Worm (Caenorhabditis elegans) whole organism, L4 larva: Measurements from ENCODE around the gene cpg-2.

Experiments
- F10B5.3 ChIP-seq: sonication (generic microtip); optimal IDR thresholded peaks from 2 replicates; lab custom pipeline; 2016; ENCODE audit warnings: mild to moderate bottlenecking, missing genetic modification characterization, missing compliant biosample characterization
- F37D6.2 ChIP-seq: sonication (generic microtip); optimal IDR thresholded peaks from 2 replicates; lab custom pipeline; 2016; ENCODE audit warnings: mild to moderate bottlenecking, missing genetic modification characterization, missing compliant biosample characterization
- F44E2.7 ChIP-seq: fragments of 200-800 bp; sonication (Bioruptor generic); IDR thresholded peaks from 2 replicates; pipeline ENCODE4 v2.1.2; 2022; ENCODE audit warnings: missing genetic modification characterization, missing compliant biosample characterization
- T26A8.4 ChIP-seq: fragments of 200-800 bp; sonication (Bioruptor generic); IDR thresholded peaks from 2 replicates; pipeline ENCODE4 v1.3.6; 2022; ENCODE audit warnings: missing genetic modification characterization, missing compliant biosample characterization
- Y105C5A.15 ChIP-seq: fragments of 200-800 bp; sonication (Bioruptor generic); IDR thresholded peaks from 2 replicates; pipeline ENCODE4 v1.3.6; 2022; ENCODE audit warnings: missing genetic modification characterization, missing compliant biosample characterization
- Y48G9A.11 ChIP-seq: fragments of 200-800 bp; sonication (Bioruptor generic); IDR thresholded peaks from 2 replicates; pipeline ENCODE4 v1.3.6; 2022; ENCODE audit warnings: missing genetic modification reagents, missing genetic modification characterization, missing compliant biosample characterization
- aha-1 ChIP-seq: fragments of 150-350 bp; peaks from one replicate; lab custom pipeline; 2014; ENCODE audit warnings: missing biosample characterization, missing genetic modification characterization
- ama-1 ChIP-seq: fragments of 150-350 bp; optimal IDR thresholded peaks from 2 replicates; lab custom pipeline; 2014; ENCODE audit warnings: inconsistent platforms, mixed read lengths
- attf-4 ChIP-seq: sonication (generic microtip); optimal IDR thresholded peaks from 3 replicates; lab custom pipeline; 2017; ENCODE audit warnings: missing biosample characterization, missing genetic modification characterization
- ceh-62 ChIP-seq: sonication (generic microtip); optimal IDR thresholded peaks from 2 replicates; lab custom pipeline; 2017; ENCODE audit warnings: missing biosample characterization, missing genetic modification characterization
- ces-1 ChIP-seq: fragments of 150-350 bp; sonication (generic microtip); optimal IDR thresholded peaks from 4 replicates; lab custom pipeline; 2014; ENCODE audit warnings: missing biosample characterization, missing genetic modification reagents, missing genetic modification characterization
- cey-2 ChIP-seq: sonication (generic microtip); optimal IDR thresholded peaks from 3 replicates; lab custom pipeline; 2017; ENCODE audit warnings: missing genetic modification characterization, mild to moderate bottlenecking, missing compliant biosample characterization, antibody characterized with exemption, borderline replicate concordance; ENCODE audit not compliant: insufficient read depth
- daf-12 ChIP-seq: fragments of 150-350 bp; optimal IDR thresholded peaks from 2 replicates; lab custom pipeline; 2014; ENCODE audit warnings: missing biosample characterization, missing genetic modification reagents, missing genetic modification characterization
- daf-16 ChIP-seq, 3 experiments: sonication (generic microtip); optimal IDR thresholded peaks; 2 replicates each; lab custom pipeline; 2016 to 2017; ENCODE audit warnings: missing genetic modification characterization in 3 of 3, missing genetic modification reagents in 3 of 3, mild to moderate bottlenecking in 2 of 3, missing compliant biosample characterization in 2 of 3, missing biosample characterization in 1 of 3, moderate library complexity in 1 of 3
- daf-19 ChIP-seq: fragments of 200-800 bp; sonication (Bioruptor generic); conservative IDR thresholded peaks from 2 replicates; pipeline ENCODE4 v1.3.6; 2022; ENCODE audit warnings: missing genetic modification characterization, missing compliant biosample characterization
- dmd-9 ChIP-seq: fragments of 200-800 bp; sonication (Bioruptor generic); IDR thresholded peaks from 2 replicates; pipeline ENCODE4 v1.3.6; 2022; ENCODE audit warnings: missing genetic modification reagents, missing genetic modification characterization, missing compliant biosample characterization
- dpl-1 ChIP-seq: fragments of 150-350 bp; optimal IDR thresholded peaks from 2 replicates; lab custom pipeline; 2014; ENCODE audit warnings: missing biosample characterization, missing genetic modification reagents, missing genetic modification characterization
- duxl-1 ChIP-seq: sonication (generic microtip); optimal IDR thresholded peaks from 2 replicates; lab custom pipeline; 2016; ENCODE audit warnings: mild to moderate bottlenecking, missing genetic modification characterization, moderate library complexity, missing compliant biosample characterization; ENCODE audit not compliant: poor library complexity
- dve-1 ChIP-seq: sonication (generic microtip); optimal IDR thresholded peaks from 2 replicates; lab custom pipeline; 2017; ENCODE audit warnings: antibody characterized with exemption, mild to moderate bottlenecking, missing genetic modification characterization, missing compliant biosample characterization; ENCODE audit not compliant: insufficient read depth
- egl-27 ChIP-seq: sonication (generic microtip); optimal IDR thresholded peaks from 3 replicates; lab custom pipeline; 2017; ENCODE audit warnings: missing biosample characterization, missing genetic modification reagents, missing genetic modification characterization
- egl-43 ChIP-seq: fragments of 200-800 bp; sonication (Bioruptor generic); IDR thresholded peaks from 2 replicates; pipeline ENCODE4 v1.3.6; 2022; ENCODE audit warnings: missing genetic modification reagents, missing genetic modification characterization, missing compliant biosample characterization
- hlh-11 ChIP-seq: fragments of 200-800 bp; sonication (Bioruptor generic); optimal IDR thresholded peaks from 2 replicates; lab custom pipeline; 2018; ENCODE audit warnings: mild to moderate bottlenecking, missing genetic modification characterization, missing compliant biosample characterization
- hlh-30 ChIP-seq: sonication (generic microtip); optimal IDR thresholded peaks from 2 replicates; lab custom pipeline; 2017; ENCODE audit warnings: antibody characterized with exemption, mild to moderate bottlenecking, missing genetic modification characterization, missing compliant biosample characterization; ENCODE audit not compliant: insufficient read depth
- jun-1 ChIP-seq: fragments of 150-350 bp; optimal IDR thresholded peaks from 2 replicates; lab custom pipeline; 2014; ENCODE audit warnings: missing biosample characterization, missing genetic modification reagents, missing genetic modification characterization
- lin-1 ChIP-seq: fragments of 200-800 bp; sonication (Bioruptor generic); IDR thresholded peaks from 2 replicates; pipeline ENCODE4 v1.3.6; 2022; ENCODE audit warnings: missing genetic modification reagents, missing genetic modification characterization, missing compliant biosample characterization
- lin-13 ChIP-seq: fragments of 150-350 bp; optimal IDR thresholded peaks from 2 replicates; lab custom pipeline; 2014; ENCODE audit warnings: missing biosample characterization, missing genetic modification reagents, missing genetic modification characterization
- lin-38 ChIP-seq: fragments of 200-800 bp; sonication (Bioruptor generic); IDR thresholded peaks from 2 replicates; pipeline ENCODE4 v1.3.6; 2022; ENCODE audit warnings: missing genetic modification reagents, missing genetic modification characterization, missing compliant biosample characterization
- lsy-2 ChIP-seq, 2 experiments: fragments of 150-350 bp in 1 of 2; sonication (generic microtip) in 1 of 2; optimal IDR thresholded peaks; 2 replicates each; lab custom pipeline; 2014 to 2017; ENCODE audit warnings: missing biosample characterization in 2 of 2, missing genetic modification characterization in 2 of 2
- madf-9 ChIP-seq: fragments of 200-800 bp; sonication (Bioruptor generic); conservative IDR thresholded peaks from 2 replicates; pipeline ENCODE4 v1.3.6; 2022; ENCODE audit warnings: missing genetic modification reagents, missing genetic modification characterization, missing compliant biosample characterization
- mdt-29 ChIP-seq: fragments of 200-800 bp; sonication (Bioruptor generic); IDR thresholded peaks from 2 replicates; pipeline ENCODE4 v1.3.6; 2022; ENCODE audit warnings: missing genetic modification reagents, missing genetic modification characterization, missing compliant biosample characterization
- mes-2 ChIP-seq: sonication (generic microtip); optimal IDR thresholded peaks from 2 replicates; lab custom pipeline; 2016; ENCODE audit warnings: missing genotype, mild to moderate bottlenecking, missing genetic modification characterization, missing compliant biosample characterization; ENCODE audit not compliant: poor library complexity, severe bottlenecking
- nhr-10 ChIP-seq: fragments of 150-350 bp; optimal IDR thresholded peaks from 2 replicates; lab custom pipeline; 2014; ENCODE audit warnings: missing biosample characterization, missing genetic modification characterization
- nhr-102 ChIP-seq: sonication (generic microtip); optimal IDR thresholded peaks from 2 replicates; lab custom pipeline; 2016; ENCODE audit warnings: mild to moderate bottlenecking, missing genetic modification characterization, moderate library complexity, missing compliant biosample characterization
- nhr-111 ChIP-seq: fragments of 200-800 bp; sonication (Bioruptor generic); optimal IDR thresholded peaks from 2 replicates; lab custom pipeline; 2018; ENCODE audit warnings: mild to moderate bottlenecking, missing genetic modification characterization, missing compliant biosample characterization
- nhr-28 ChIP-seq: fragments of 150-350 bp; optimal IDR thresholded peaks from 2 replicates; lab custom pipeline; 2014; ENCODE audit warnings: missing biosample characterization, missing genetic modification characterization
- nhr-41 ChIP-seq: fragments of 200-800 bp; sonication (Bioruptor generic); IDR thresholded peaks from 2 replicates; pipeline ENCODE4 v1.3.6; 2022; ENCODE audit warnings: missing genetic modification reagents, missing genetic modification characterization, missing compliant biosample characterization
- nhr-48 ChIP-seq: sonication (generic microtip); optimal IDR thresholded peaks from 2 replicates; lab custom pipeline; 2016; ENCODE audit warnings: mild to moderate bottlenecking, missing genetic modification characterization, missing compliant biosample characterization
- nhr-6 ChIP-seq: fragments of 150-350 bp; optimal IDR thresholded peaks from 2 replicates; lab custom pipeline; 2014; ENCODE audit warnings: missing biosample characterization, missing genetic modification characterization
- nhr-76 ChIP-seq: fragments of 150-350 bp; optimal IDR thresholded peaks from 2 replicates; lab custom pipeline; 2014; ENCODE audit warnings: missing biosample characterization, missing genetic modification characterization
- php-3 ChIP-seq: fragments of 200-800 bp; sonication (Bioruptor generic); IDR thresholded peaks from 2 replicates; pipeline ENCODE4 v1.3.6; 2022; ENCODE audit warnings: missing genetic modification reagents, missing genetic modification characterization, missing compliant biosample characterization
- snpc-1.2 ChIP-seq: fragments of 200-800 bp; sonication (Bioruptor generic); IDR thresholded peaks from 2 replicates; pipeline ENCODE4 v1.3.6; 2022; ENCODE audit warnings: missing genetic modification reagents, missing genetic modification characterization, missing compliant biosample characterization
- snpc-4 ChIP-seq: fragments of 150-350 bp; optimal IDR thresholded peaks from 2 replicates; lab custom pipeline; 2014; ENCODE audit warnings: missing biosample characterization, missing genetic modification characterization
- spr-1 ChIP-seq: sonication (generic microtip); optimal IDR thresholded peaks from 2 replicates; lab custom pipeline; 2016; ENCODE audit warnings: mild to moderate bottlenecking, missing genetic modification characterization, missing compliant biosample characterization
- tag-97 ChIP-seq: fragments of 200-800 bp; sonication (Bioruptor generic); IDR thresholded peaks from 2 replicates; pipeline ENCODE4 v1.3.6; 2022; ENCODE audit warnings: missing genetic modification characterization, missing compliant biosample characterization
- tra-1 ChIP-seq: fragments of 200-800 bp; sonication (Bioruptor generic); IDR thresholded peaks from 2 replicates; pipeline ENCODE4 v1.3.6; 2022; ENCODE audit warnings: missing genetic modification reagents, missing genetic modification characterization, missing compliant biosample characterization
- unc-62 ChIP-seq, 3 experiments: fragments of 150-350 bp in 1 of 3; sonication (generic microtip); optimal IDR thresholded peaks in 2 of 3; peaks in 1 of 3; 1 replicate in 1 of 3; 2 replicates in 2 of 3; lab custom pipeline; 2014 to 2017; ENCODE audit warnings: missing biosample characterization in 3 of 3, missing genetic modification characterization in 3 of 3, missing genetic modification reagents in 3 of 3, missing genotype in 1 of 3
- vab-7 ChIP-seq: fragments of 200-800 bp; sonication (Bioruptor generic); IDR thresholded peaks from 2 replicates; pipeline ENCODE4 v1.3.6; 2022; ENCODE audit warnings: missing genetic modification reagents, missing genetic modification characterization, missing compliant biosample characterization
- zfp-3 ChIP-seq: fragments of 200-800 bp; sonication (Bioruptor generic); conservative IDR thresholded peaks from 2 replicates; pipeline ENCODE4 v1.3.6; 2022; ENCODE audit warnings: missing genetic modification reagents, missing genetic modification characterization, missing compliant biosample characterization
- zip-11 ChIP-seq: fragments of 200-800 bp; sonication (Bioruptor generic); IDR thresholded peaks from 2 replicates; pipeline ENCODE4 v1.3.6; 2022; ENCODE audit warnings: missing genetic modification characterization, missing compliant biosample characterization

The cpg-2 gene

ce11 chrIII:7142172-7142601, 38.4 kb upstream of the cpg-2 start:
- TF ChIP-seq ces-1 (GFP tag; lab: Kevin White, UChicago) (no peak), nhr-48 (tag; lab: Kevin White, UChicago) (peak; percentile 35), dve-1 (tag; lab: Kevin White, UChicago) (peak; percentile 51), nhr-41 (0 out of 2 replicates have a peak, but pooled peaks have one; percentile 26), duxl-1 (peak; percentile 33), F44E2.7 (no peak), lsy-2 (tag; optimal IDR thresholded peaks at IDR 0.05; lab: Kevin White, UChicago) (peak in 1 of 2 experiments; percentile 56), daf-16 (GFP tag; optimal IDR thresholded peaks at IDR 0.05; lab: Kevin White, UChicago) (peak in 1 of 2 experiments; percentile 9), daf-16 (tag; optimal IDR thresholded peaks at IDR 0.05; lab: Kevin White, UChicago) (peak; percentile 59), dpl-1 (no peak), vab-7 (GFP tag; lab: Robert Waterston, UW) (no peak), egl-43 (GFP tag; lab: Robert Waterston, UW) (no peak), ceh-62 (tag; lab: Kevin White, UChicago) (no peak), hlh-30 (tag; lab: Kevin White, UChicago) (peak; percentile 65), Y48G9A.11 (GFP tag; lab: Robert Waterston, UW) (peak; percentile 68; the same call in 1 of the 2 replicates), snpc-1.2 (GFP tag; lab: Robert Waterston, UW) (peak; percentile 71), F37D6.2 (tag; lab: Kevin White, UChicago) (no peak), hlh-11 (tag; lab: Kevin White, UChicago) (peak; percentile 40), unc-62 (GFP tag; optimal IDR thresholded peaks at IDR 0.05 in 1 of 2; lab: Kevin White, UChicago) (peak in 1 of 2 experiments; percentile 28), unc-62 (tag; optimal IDR thresholded peaks at IDR 0.05; lab: Kevin White, UChicago) (no peak), T26A8.4 (GFP tag; lab: Robert Waterston, UW) (peak; percentile 91), egl-27 (tag; lab: Kevin White, UChicago) (no peak), nhr-111 (peak; percentile 27), aha-1 (tag; lab: Kevin White, UChicago) (no peak), nhr-102 (peak; percentile 55), tra-1 (GFP tag; lab: Robert Waterston, UW) (peak; percentile 39; the same call in 1 of the 2 replicates), attf-4 (no peak), dmd-9 (no peak), tag-97 (GFP tag; lab: Robert Waterston, UW) (no peak), mdt-29 (GFP tag; lab: Robert Waterston, UW) (peak; percentile 55), lin-1 (GFP tag; lab: Robert Waterston, UW) (0 out of 2 replicates have a peak, but pooled peaks have one; percentile 6), nhr-76 (tag; lab: Kevin White, UChicago) (no peak), lin-13 (GFP tag; lab: Kevin White, UChicago) (peak; percentile 39), zfp-3 (GFP tag; lab: Robert Waterston, UW) (no peak), mes-2 (peak; percentile 63), Y105C5A.15 (GFP tag; lab: Robert Waterston, UW) (0 out of 2 replicates have a peak, but pooled peaks have one; percentile 58), spr-1 (tag; lab: Kevin White, UChicago) (peak; percentile 47), ama-1 (lab: Kevin White, UChicago) (peak; percentile 85), snpc-4 (tag; lab: Kevin White, UChicago) (peak; percentile 81), nhr-28 (tag; lab: Kevin White, UChicago) (no peak), zip-11 (GFP tag; lab: Robert Waterston, UW) (no peak), jun-1 (no peak), nhr-6 (peak; percentile 26), nhr-10 (tag; lab: Kevin White, UChicago) (no peak), madf-9 (GFP tag; lab: Robert Waterston, UW) (no peak), F10B5.3 (tag; lab: Kevin White, UChicago) (peak; percentile 8), lin-38 (peak; percentile 64), php-3 (GFP tag; lab: Robert Waterston, UW) (peak; percentile 71; the same call in 1 of the 2 replicates), daf-19 (GFP tag; lab: Robert Waterston, UW) (0 out of 2 replicates have a peak, but pooled peaks have one; percentile 56), cey-2 (no peak), daf-12 (no peak)
